Worm (Caenorhabditis elegans) whole organism, L1 larva: ENCODE measurements around the gene cdc-42.

ENCODE experiments used
- C34B4.2 ChIP-seq: sonication (generic microtip); optimal IDR thresholded peaks from 2 replicates; lab custom pipeline; 2017; ENCODE audit warnings: mild to moderate bottlenecking, missing genetic modification characterization, missing compliant biosample characterization
- aha-1 ChIP-seq: fragments of 150-350 bp; optimal IDR thresholded peaks from 2 replicates; lab custom pipeline; 2014; ENCODE audit warnings: missing biosample characterization, missing genetic modification characterization
- aly-2 ChIP-seq: fragments of 150-350 bp; optimal IDR thresholded peaks from 2 replicates; lab custom pipeline; 2014; ENCODE audit warnings: missing biosample characterization, missing genetic modification characterization
- ama-1 ChIP-seq: fragments of 150-350 bp; optimal IDR thresholded peaks from 2 replicates; lab custom pipeline; 2014
- ceh-63 ChIP-seq: fragments of 200-800 bp; sonication (Bioruptor generic); optimal IDR thresholded peaks from 2 replicates; lab custom pipeline; 2018; ENCODE audit warnings: mild to moderate bottlenecking, missing genetic modification characterization, missing compliant biosample characterization
- ceh-8 ChIP-seq: fragments of 200-800 bp; sonication (Bioruptor generic); optimal IDR thresholded peaks from 2 replicates; lab custom pipeline; 2018; ENCODE audit warnings: mild to moderate bottlenecking, missing genetic modification characterization, moderate library complexity, missing compliant biosample characterization
- ceh-88 ChIP-seq: fragments of 200-800 bp; sonication (Bioruptor generic); IDR thresholded peaks from 2 replicates; pipeline ENCODE4 v1.3.6; 2022; ENCODE audit warnings: missing genetic modification characterization, missing compliant biosample characterization
- ceh-90 ChIP-seq: sonication (generic microtip); optimal IDR thresholded peaks from 2 replicates; lab custom pipeline; 2016; ENCODE audit warnings: missing genetic modification characterization, missing compliant biosample characterization
- ces-1 ChIP-seq: fragments of 150-350 bp; optimal IDR thresholded peaks from 2 replicates; lab custom pipeline; 2014; ENCODE audit warnings: missing biosample characterization, missing genetic modification reagents, missing genetic modification characterization
- dsc-1 ChIP-seq: sonication (generic microtip); optimal IDR thresholded peaks from 2 replicates; lab custom pipeline; 2016; ENCODE audit warnings: mild to moderate bottlenecking, missing genetic modification characterization, missing compliant biosample characterization
- efl-1 ChIP-seq, 4 experiments: fragments of 150-350 bp; optimal IDR thresholded peaks in 3 of 4; peaks in 1 of 4; 1 replicate in 1 of 4; 2 replicates in 3 of 4; lab custom pipeline; 2014; ENCODE audit warnings: missing biosample characterization in 2 of 4, missing genetic modification characterization in 2 of 4, missing genetic modification reagents in 2 of 4
- efl-3 ChIP-seq: fragments of 200-800 bp; sonication (Bioruptor generic); optimal IDR thresholded peaks from 2 replicates; lab custom pipeline; 2018; ENCODE audit warnings: mild to moderate bottlenecking, missing genetic modification characterization, missing compliant biosample characterization
- egl-13 ChIP-seq: sonication (generic microtip); optimal IDR thresholded peaks from 2 replicates; lab custom pipeline; 2016; ENCODE audit warnings: missing genotype, missing genetic modification reagents, missing genetic modification characterization, missing compliant biosample characterization
- elt-2 ChIP-seq: sonication (generic microtip); optimal IDR thresholded peaks from 2 replicates; lab custom pipeline; 2016; ENCODE audit warnings: missing genetic modification characterization, mild to moderate bottlenecking, inconsistent platforms, missing compliant biosample characterization, missing genetic modification reagents
- elt-3 ChIP-seq, 6 experiments: fragments of 150-350 bp in 1 of 6; sonication (generic microtip); optimal IDR thresholded peaks; 2 replicates each; lab custom pipeline; 2017 to 2018; ENCODE audit warnings: missing biosample characterization in 6 of 6, missing genetic modification characterization in 6 of 6, inconsistent platforms in 1 of 6
- fkh-10 ChIP-seq: sonication (generic microtip); optimal IDR thresholded peaks from 2 replicates; lab custom pipeline; 2017; ENCODE audit warnings: missing biosample characterization, missing genetic modification reagents, missing genetic modification characterization
- fos-1 ChIP-seq: fragments of 150-350 bp; optimal IDR thresholded peaks from 2 replicates; lab custom pipeline; 2014; ENCODE audit warnings: missing biosample characterization, missing genetic modification characterization
- grh-1 ChIP-seq: fragments of 200-800 bp; sonication (Bioruptor generic); IDR thresholded peaks from 2 replicates; pipeline ENCODE4 v1.3.6; 2022; ENCODE audit warnings: missing genetic modification reagents, missing genetic modification characterization, missing compliant biosample characterization
- hlh-4 ChIP-seq: sonication (generic microtip); optimal IDR thresholded peaks from 2 replicates; lab custom pipeline; 2016; ENCODE audit warnings: mild to moderate bottlenecking, missing genetic modification characterization, missing compliant biosample characterization
- hpl-2 ChIP-seq: fragments of 150-350 bp; optimal IDR thresholded peaks from 2 replicates; lab custom pipeline; 2014; ENCODE audit warnings: missing biosample characterization, missing genetic modification reagents, missing genetic modification characterization
- lin-14 ChIP-seq: fragments of 200-800 bp; sonication (Bioruptor generic); optimal IDR thresholded peaks from 2 replicates; lab custom pipeline; 2018; ENCODE audit warnings: mild to moderate bottlenecking, missing genetic modification characterization, moderate library complexity, missing compliant biosample characterization
- lin-15B ChIP-seq: fragments of 150-350 bp; sonication (generic microtip); optimal IDR thresholded peaks from 3 replicates; lab custom pipeline; 2014; ENCODE audit warnings: missing biosample characterization, missing genetic modification characterization
- lin-35 ChIP-seq, 2 experiments: fragments of 150-350 bp; optimal IDR thresholded peaks; 2 replicates each; lab custom pipeline; 2014; ENCODE audit warnings: missing biosample characterization in 2 of 2, missing genetic modification characterization in 2 of 2, missing genetic modification reagents in 2 of 2
- lin-39 ChIP-seq: fragments of 150-350 bp; optimal IDR thresholded peaks from 2 replicates; lab custom pipeline; 2014; ENCODE audit warnings: missing biosample characterization, missing genetic modification reagents, missing genetic modification characterization
- mab-9 ChIP-seq: fragments of 200-800 bp; sonication (Bioruptor generic); IDR thresholded peaks from 2 replicates; pipeline ENCODE4 v1.3.6; 2022; ENCODE audit warnings: missing genetic modification reagents, missing genetic modification characterization, missing compliant biosample characterization
- mdl-1 ChIP-seq, 2 experiments: fragments of 150-350 bp; optimal IDR thresholded peaks; 2 replicates each; lab custom pipeline; 2014 to 2017; ENCODE audit warnings: missing biosample characterization in 2 of 2, missing genetic modification characterization in 2 of 2, inconsistent platforms in 1 of 2
- nhr-12 ChIP-seq: sonication (generic microtip); optimal IDR thresholded peaks from 2 replicates; lab custom pipeline; 2017; ENCODE audit warnings: missing biosample characterization, missing genetic modification characterization
- nhr-19 ChIP-seq: fragments of 200-800 bp; sonication (Bioruptor generic); conservative IDR thresholded peaks from 2 replicates; pipeline ENCODE4 v1.3.6; 2022; ENCODE audit warnings: missing genetic modification characterization, missing compliant biosample characterization
- nhr-20 ChIP-seq: sonication (generic microtip); optimal IDR thresholded peaks from 2 replicates; lab custom pipeline; 2016; ENCODE audit warnings: mild to moderate bottlenecking, missing genetic modification characterization, missing compliant biosample characterization
- nhr-237 ChIP-seq: fragments of 150-350 bp; optimal IDR thresholded peaks from 2 replicates; lab custom pipeline; 2014; ENCODE audit warnings: missing biosample characterization, missing genetic modification characterization
- nhr-71 ChIP-seq: sonication (generic microtip); optimal IDR thresholded peaks from 2 replicates; lab custom pipeline; 2016; ENCODE audit warnings: mild to moderate bottlenecking, missing genetic modification characterization, moderate library complexity, missing compliant biosample characterization
- nhr-76 ChIP-seq: sonication (generic microtip); optimal IDR thresholded peaks from 2 replicates; lab custom pipeline; 2017; ENCODE audit warnings: missing biosample characterization, missing genetic modification characterization
- nhr-77 ChIP-seq: fragments of 150-350 bp; optimal IDR thresholded peaks from 2 replicates; lab custom pipeline; 2014; ENCODE audit warnings: missing biosample characterization, missing genetic modification characterization
- pag-3 ChIP-seq: sonication (generic microtip); optimal IDR thresholded peaks from 2 replicates; lab custom pipeline; 2017; ENCODE audit warnings: missing genetic modification characterization, mild to moderate bottlenecking, missing compliant biosample characterization, antibody characterized with exemption, borderline replicate concordance; ENCODE audit not compliant: insufficient read depth
- pax-3 ChIP-seq: fragments of 200-800 bp; sonication (Bioruptor generic); optimal IDR thresholded peaks from 2 replicates; lab custom pipeline; 2018; ENCODE audit warnings: mild to moderate bottlenecking, missing genetic modification characterization, moderate library complexity, missing compliant biosample characterization
- snpc-4 ChIP-seq: fragments of 150-350 bp; optimal IDR thresholded peaks from 2 replicates; lab custom pipeline; 2014; ENCODE audit warnings: missing biosample characterization, missing genetic modification characterization
- sox-4 ChIP-seq: sonication (generic microtip); optimal IDR thresholded peaks from 2 replicates; lab custom pipeline; 2016; ENCODE audit warnings: missing genetic modification characterization, missing compliant biosample characterization
- sptf-1 ChIP-seq: fragments of 150-350 bp; optimal IDR thresholded peaks from 2 replicates; lab custom pipeline; 2014; ENCODE audit warnings: missing biosample characterization, missing genetic modification characterization
- sup-37 ChIP-seq: fragments of 200-800 bp; sonication (Bioruptor generic); optimal IDR thresholded peaks from 2 replicates; lab custom pipeline; 2018; ENCODE audit warnings: mild to moderate bottlenecking, missing genetic modification characterization, missing compliant biosample characterization
- swsn-7 ChIP-seq: sonication (generic microtip); optimal IDR thresholded peaks from 2 replicates; lab custom pipeline; 2016; ENCODE audit warnings: missing genetic modification characterization, missing compliant biosample characterization
- unc-30 ChIP-seq: sonication (generic microtip); optimal IDR thresholded peaks from 2 replicates; lab custom pipeline; 2017; ENCODE audit warnings: missing biosample characterization, missing genetic modification characterization
- unc-62 ChIP-seq: fragments of 150-350 bp; optimal IDR thresholded peaks from 2 replicates; lab custom pipeline; 2014; ENCODE audit warnings: missing biosample characterization, missing genetic modification reagents, missing genetic modification characterization
- unc-98 ChIP-seq: fragments of 200-800 bp; sonication (Bioruptor generic); IDR thresholded peaks from 2 replicates; pipeline ENCODE4 v1.3.6; 2022; ENCODE audit warnings: missing genetic modification characterization, missing compliant biosample characterization
- vab-15 ChIP-seq: sonication (generic microtip); optimal IDR thresholded peaks from 2 replicates; lab custom pipeline; 2017; ENCODE audit warnings: missing genotype, mild to moderate bottlenecking, missing genetic modification characterization, missing compliant biosample characterization
- xbp-1 ChIP-seq: sonication (generic microtip); optimal IDR thresholded peaks from 2 replicates; lab custom pipeline; 2016; ENCODE audit warnings: missing genetic modification characterization, missing compliant biosample characterization
- zag-1 ChIP-seq: fragments of 150-350 bp; optimal IDR thresholded peaks from 2 replicates; lab custom pipeline; 2014; ENCODE audit warnings: missing biosample characterization, missing genetic modification characterization
- zip-4 ChIP-seq: fragments of 200-800 bp; sonication (Bioruptor generic); optimal IDR thresholded peaks from 2 replicates; lab custom pipeline; 2018; ENCODE audit warnings: mild to moderate bottlenecking, missing genetic modification characterization, moderate library complexity, missing compliant biosample characterization
- ztf-11 ChIP-seq, 2 experiments: sonication (generic microtip); optimal IDR thresholded peaks; 2 replicates each; lab custom pipeline; 2016 to 2017; ENCODE audit warnings: missing genetic modification characterization in 2 of 2, missing biosample characterization in 1 of 2, missing compliant biosample characterization in 1 of 2
- ztf-4 ChIP-seq: fragments of 150-350 bp; optimal IDR thresholded peaks from 2 replicates; lab custom pipeline; 2014; ENCODE audit warnings: missing biosample characterization, missing genetic modification characterization

The cdc-42 gene

DNA sequence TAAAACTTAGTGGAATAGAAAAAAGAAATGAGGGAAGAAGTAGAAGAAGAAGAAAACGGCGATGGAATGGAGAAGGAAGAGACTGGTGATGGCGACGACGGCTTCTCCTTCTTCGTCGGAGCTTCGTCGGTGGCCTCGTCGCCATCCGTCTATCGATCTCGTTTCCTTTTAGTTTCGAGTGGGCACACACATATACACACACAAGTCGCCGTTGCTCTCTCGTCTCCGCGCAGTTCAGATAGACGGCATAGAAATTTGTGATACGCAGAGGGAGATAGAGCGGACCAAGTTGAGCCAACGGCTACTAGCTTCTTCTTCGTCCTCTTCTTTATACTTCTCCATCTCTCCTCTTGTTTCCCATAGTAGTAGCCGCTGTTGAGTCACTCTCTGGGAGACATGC, 23.0 kb upstream of the cdc-42 start (continued):
- no peak for TF ChIP-seq vab-15 (tag; lab: Kevin White, UChicago)
- TF ChIP-seq sup-37 (GFP tag; lab: Kevin White, UChicago), result no peak
- no peak for TF ChIP-seq zip-4 (GFP tag; lab: Kevin White, UChicago)
- no peak for TF ChIP-seq unc-98 (GFP tag; lab: Robert Waterston, UW)
- TF ChIP-seq ces-1 (GFP tag; lab: Kevin White, UChicago), result no peak
- TF ChIP-seq hpl-2 (GFP tag; lab: Kevin White, UChicago), result no peak
- peak; percentile 93 for TF ChIP-seq lin-14
- no peak for TF ChIP-seq mdl-1 (tag; optimal IDR thresholded peaks at IDR 0.05; lab: Kevin White, UChicago)
- no peak for TF ChIP-seq aly-2 (tag; lab: Kevin White, UChicago)
- TF ChIP-seq lin-35 (GFP tag; optimal IDR thresholded peaks at IDR 0.05; lab: Kevin White, UChicago), result peak in 1 of 2 experiments; percentile 46
- TF ChIP-seq nhr-12 (tag; lab: Kevin White, UChicago), result no peak
- no peak for TF ChIP-seq snpc-4 (tag; lab: Kevin White, UChicago)
- TF ChIP-seq efl-3 (GFP tag; lab: Kevin White, UChicago), result no peak
- no peak for TF ChIP-seq ztf-11 (tag; optimal IDR thresholded peaks at IDR 0.05; lab: Kevin White, UChicago)
- TF ChIP-seq ceh-8 (GFP tag; lab: Kevin White, UChicago), result no peak
- no peak for TF ChIP-seq nhr-19 (GFP tag; lab: Robert Waterston, UW)
- TF ChIP-seq grh-1 (GFP tag; lab: Robert Waterston, UW), result no peak
- no peak for TF ChIP-seq zag-1 (tag; lab: Kevin White, UChicago)
- TF ChIP-seq swsn-7 (tag; lab: Kevin White, UChicago), result peak; percentile 52
- TF ChIP-seq pax-3 (tag; lab: Kevin White, UChicago), result peak; percentile 13
- TF ChIP-seq mab-9 (GFP tag; lab: Robert Waterston, UW), result no peak
- TF ChIP-seq elt-2 (tag; lab: Kevin White, UChicago), result no peak
- peak; percentile 22 for TF ChIP-seq xbp-1 (tag; lab: Kevin White, UChicago)
- no peak for TF ChIP-seq unc-30 (tag; lab: Kevin White, UChicago)
- TF ChIP-seq C34B4.2 (tag; lab: Kevin White, UChicago), result no peak
- no peak for TF ChIP-seq ceh-90 (tag; lab: Kevin White, UChicago)
- no peak for TF ChIP-seq nhr-77
- TF ChIP-seq nhr-71 (tag; lab: Kevin White, UChicago), result peak; percentile 63
- no peak for TF ChIP-seq sox-4
- no peak for TF ChIP-seq nhr-237
- TF ChIP-seq ceh-88, result no peak
- no peak for TF ChIP-seq lin-39 (tag; lab: Kevin White, UChicago)
- no peak for TF ChIP-seq unc-62
- peak; percentile 51 for TF ChIP-seq egl-13
- no peak for TF ChIP-seq aha-1
- TF ChIP-seq ama-1 (lab: Kevin White, UChicago), result no peak
- no peak for TF ChIP-seq nhr-20
- no peak for TF ChIP-seq dsc-1
- TF ChIP-seq fos-1, result no peak
- no peak for TF ChIP-seq elt-3 (tag; optimal IDR thresholded peaks at IDR 0.05; lab: Kevin White, UChicago)

DNA sequence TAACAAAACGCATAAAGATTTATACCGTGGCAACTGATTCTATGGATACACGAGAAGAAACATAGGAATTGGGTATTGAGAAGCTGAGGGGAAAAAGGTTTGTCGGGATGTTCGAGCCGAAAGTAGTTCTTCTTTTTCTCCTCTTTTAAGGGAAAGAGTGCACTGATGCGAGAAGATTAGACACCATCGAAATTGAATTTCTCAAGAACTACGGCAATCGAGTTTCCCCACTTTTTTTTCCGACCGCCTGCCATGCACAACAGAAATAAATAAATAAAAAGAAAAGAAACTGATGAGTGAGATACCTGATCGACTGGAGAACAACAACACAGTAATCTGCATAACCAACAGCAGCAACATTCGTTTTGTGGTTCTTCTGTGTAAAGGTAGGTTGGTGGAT, 22.0 kb upstream of the cdc-42 start:
- TF ChIP-seq sptf-1 (tag; lab: Kevin White, UChicago) (no peak), lin-14 (peak; percentile 65), lin-39 (tag; lab: Kevin White, UChicago) (no peak), dsc-1 (no peak), sox-4 (no peak), ceh-63 (GFP tag; lab: Kevin White, UChicago) (no peak), pag-3 (tag; lab: Kevin White, UChicago) (no peak), fkh-10 (peak; percentile 94), hlh-4 (tag; lab: Kevin White, UChicago) (no peak), ces-1 (GFP tag; lab: Kevin White, UChicago) (peak; percentile 35), elt-2 (tag; lab: Kevin White, UChicago) (no peak), lin-15B (tag; lab: Kevin White, UChicago) (no peak), nhr-237 (no peak), zag-1 (tag; lab: Kevin White, UChicago) (no peak), nhr-76 (tag; lab: Kevin White, UChicago) (no peak), ztf-4 (tag; lab: Kevin White, UChicago) (no peak), efl-1 (optimal IDR thresholded peaks at IDR 0.05; lab: Kevin White, UChicago) (no peak), efl-1 (GFP tag; optimal IDR thresholded peaks at IDR 0.05 in 1 of 2; lab: Kevin White, UChicago) (no peak), C34B4.2 (tag; lab: Kevin White, UChicago) (no peak)
- TF ChIP-seq, all 84 proteins: peak for 3
